Fruit fly (Drosophila melanogaster): ENCODE results near the gene Pgk.

- TF ChIP-seq Gug (GFP tag; IDR thresholded peaks at IDR 0.05) (no peak), Poxn (GFP tag; IDR thresholded peaks at IDR 0.05) (no peak), sim (GFP tag; IDR thresholded peaks at IDR 0.05) (no peak), CkIIα-i1 (GFP tag; IDR thresholded peaks at IDR 0.05) (no peak), CG10267 (tag; optimal IDR thresholded peaks at IDR 0.05) (no peak), CG7839 (tag; optimal IDR thresholded peaks at IDR 0.05) (no peak), CG10274 (GFP tag; optimal IDR thresholded peaks at IDR 0.05) (no peak), CG12744 (GFP tag; optimal IDR thresholded peaks at IDR 0.05) (no peak), CG2120 (GFP tag; optimal IDR thresholded peaks at IDR 0.05) (no peak), CG3995 (GFP tag; optimal IDR thresholded peaks at IDR 0.05) (no peak), CG16813 (GFP tag; IDR thresholded peaks at IDR 0.05; ENCODE audit: partially characterized antibody) (no peak), klu (GFP tag; IDR thresholded peaks at IDR 0.05) (no peak), sd (tag; optimal IDR thresholded peaks at IDR 0.05) (no peak)
These were observed 44.3 kb upstream of the Pgk start for dm6 chr2L:2797186-2797585.
